Worm (Caenorhabditis elegans): ENCODE data around the gene gipc-1.

ce11 chrIII:4899035-4899578, 28.5 kb downstream of the gipc-1 start, which contains the start of gene nhl-2:
- TF ChIP-seq ztf-23 (GFP tag; IDR thresholded peaks at IDR 0.05) (no peak), ztf-29 (GFP tag; IDR thresholded peaks at IDR 0.05) (no peak), cog-1 (tag; optimal IDR thresholded peaks at IDR 0.05) (no peak), tab-1 (GFP tag; IDR thresholded peaks at IDR 0.05) (no peak), flt-1 (GFP tag; IDR thresholded peaks at IDR 0.05) (no peak), klf-2 (GFP tag; conservative IDR thresholded peaks at IDR 0.05) (no peak), T22C8.4 (GFP tag; IDR thresholded peaks at IDR 0.05) (no peak)
